Worm (Caenorhabditis elegans) whole organism, early embryonic: ENCODE data around the gene gcy-19.

ENCODE experiments used
- aly-1 ChIP-seq: sonication (generic microtip); optimal IDR thresholded peaks from 2 replicates; lab custom pipeline; 2016; ENCODE audit warnings: missing genetic modification characterization, missing compliant biosample characterization
- ama-1 ChIP-seq: fragments of 150-350 bp; optimal IDR thresholded peaks from 2 replicates; lab custom pipeline; 2014
- ceh-13 ChIP-seq: fragments of 200-800 bp; sonication (Bioruptor generic); optimal IDR thresholded peaks from 2 replicates; lab custom pipeline; 2018; ENCODE audit warnings: mild to moderate bottlenecking, missing genetic modification characterization, missing compliant biosample characterization
- ets-7 ChIP-seq: sonication (generic microtip); optimal IDR thresholded peaks from 2 replicates; lab custom pipeline; 2016; ENCODE audit warnings: missing genotype, missing genetic modification characterization, missing compliant biosample characterization
- flt-1 ChIP-seq: fragments of 200-800 bp; sonication (Bioruptor generic); IDR thresholded peaks from 2 replicates; pipeline ENCODE4 v1.3.6; 2022; ENCODE audit warnings: missing genetic modification characterization, missing compliant biosample characterization
- hmbx-1 ChIP-seq: sonication (generic microtip); optimal IDR thresholded peaks from 2 replicates; lab custom pipeline; 2016; ENCODE audit warnings: mild to moderate bottlenecking, missing genetic modification characterization, missing compliant biosample characterization
- tra-4 ChIP-seq: sonication (generic microtip); optimal IDR thresholded peaks from 2 replicates; lab custom pipeline; 2017; ENCODE audit warnings: missing genetic modification characterization, missing compliant biosample characterization

DNA sequence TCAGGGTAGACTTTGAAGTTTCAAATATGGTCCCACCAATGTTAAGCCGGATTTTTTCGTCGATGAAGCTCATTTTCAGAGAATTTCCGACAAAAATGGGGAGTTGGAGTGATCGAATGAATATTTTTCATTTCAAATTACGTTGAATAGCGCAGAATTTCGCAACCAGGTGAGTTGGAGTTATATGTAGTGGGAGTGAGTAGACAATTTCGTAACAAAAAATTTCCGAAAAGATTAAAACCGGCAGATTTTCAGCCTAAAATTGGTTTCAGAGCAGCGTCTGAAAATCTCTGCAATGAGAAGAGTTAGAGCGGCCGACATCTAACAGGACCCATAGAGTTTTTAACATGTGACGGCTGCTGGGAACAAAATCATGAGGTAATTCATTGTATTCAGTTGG lies 50.5 kb downstream of the gcy-19 start, which contains the start of gene sdz-35:
- TF ChIP-seq ets-7 (tag; lab: Kevin White, UChicago) (no peak), tra-4 (no peak), hmbx-1 (tag; lab: Kevin White, UChicago) (no peak), aly-1 (tag; lab: Kevin White, UChicago) (no peak), ceh-13 (no peak), ama-1 (lab: Kevin White, UChicago) (no peak), flt-1 (GFP tag; lab: Robert Waterston, UW) (no peak)
